Worm (Caenorhabditis elegans): ENCODE data around the gene gbb-2.

DNA sequence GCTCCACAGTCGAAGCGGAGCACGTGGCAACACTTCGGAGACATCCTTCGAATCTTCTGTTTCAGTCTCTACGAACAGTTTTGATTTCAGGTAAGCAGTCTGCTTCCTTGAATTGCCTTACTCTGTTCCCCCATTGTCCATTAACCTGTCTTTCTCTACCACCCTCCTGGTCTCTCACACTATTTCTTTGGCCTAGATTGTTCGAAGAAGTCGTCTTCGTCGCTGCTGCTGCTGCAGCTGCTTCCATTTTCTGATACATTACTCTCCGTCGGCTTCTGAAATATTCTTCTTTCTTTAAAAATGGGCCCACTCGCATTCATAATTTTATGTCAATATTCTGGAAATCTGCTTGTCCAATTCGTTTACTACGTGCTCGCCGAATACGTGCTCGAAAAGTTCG lies 55.0 kb downstream of the gbb-2 start, which contains the start of gene R08C7.1:
- TF ChIP-seq tbx-2 (tag; optimal IDR thresholded peaks at IDR 0.05) (no peak), K09A11.1 (tag; optimal IDR thresholded peaks at IDR 0.05; ENCODE audit: insufficient read depth) (no peak), nfya-1 (tag; optimal IDR thresholded peaks at IDR 0.05) (no peak), ama-1 (optimal IDR thresholded peaks at IDR 0.05) (no peak), unc-42 (tag; optimal IDR thresholded peaks at IDR 0.05) (no peak), fax-1 (tag; optimal IDR thresholded peaks at IDR 0.05) (no peak), ceh-18 (tag; optimal IDR thresholded peaks at IDR 0.05) (no peak), lin-11 (tag; optimal IDR thresholded peaks at IDR 0.05) (no peak), ref-2 (tag; optimal IDR thresholded peaks at IDR 0.05) (no peak), Y22D7AL.16 (tag; optimal IDR thresholded peaks at IDR 0.05) (no peak), pha-4 (tag; optimal IDR thresholded peaks at IDR 0.05) (no peak)
